Worm (Caenorhabditis elegans) whole organism, early embryonic: Measurements from ENCODE around the gene srz-14.

ENCODE experiments used
- B0310.2 ChIP-seq: sonication (generic microtip); optimal IDR thresholded peaks from 2 replicates; lab custom pipeline; 2016; ENCODE audit warnings: mild to moderate bottlenecking, missing genetic modification characterization, missing compliant biosample characterization
- ama-1 ChIP-seq: fragments of 150-350 bp; optimal IDR thresholded peaks from 2 replicates; lab custom pipeline; 2014
- flt-1 ChIP-seq: fragments of 200-800 bp; sonication (Bioruptor generic); IDR thresholded peaks from 2 replicates; pipeline ENCODE4 v1.3.6; 2022; ENCODE audit warnings: missing genetic modification characterization, missing compliant biosample characterization
- hmg-4 ChIP-seq: fragments of 200-800 bp; sonication (Bioruptor generic); optimal IDR thresholded peaks from 2 replicates; lab custom pipeline; 2018; ENCODE audit warnings: mild to moderate bottlenecking, missing genetic modification characterization, missing compliant biosample characterization
- tbx-11 ChIP-seq: fragments of 200-800 bp; sonication (Bioruptor generic); IDR thresholded peaks from 2 replicates; pipeline ENCODE4 v1.3.6; 2022; ENCODE audit warnings: missing genetic modification characterization, missing compliant biosample characterization

DNA sequence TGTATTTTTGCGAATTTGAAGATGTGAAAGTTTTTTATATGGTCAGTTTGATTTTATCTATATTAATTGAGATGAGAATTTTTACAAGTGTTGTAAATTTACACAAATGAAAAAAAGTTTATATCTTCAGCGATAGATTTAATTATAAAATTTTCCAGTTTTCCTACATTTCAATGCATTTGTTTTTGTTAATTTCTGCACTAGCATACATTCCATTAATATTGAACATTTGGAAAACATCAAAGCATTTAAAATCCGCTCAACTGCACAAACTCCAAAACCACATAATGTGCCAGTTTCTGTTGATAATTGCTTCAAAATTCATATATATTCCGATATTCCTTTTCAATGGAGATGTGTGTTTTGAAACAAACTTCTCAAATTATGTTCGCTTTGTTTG, 539 bp upstream of the srz-14 start, which contains the start of gene srh-277:
- TF ChIP-seq ama-1 (lab: Kevin White, UChicago) (no peak), hmg-4 (no peak), B0310.2 (tag; lab: Kevin White, UChicago) (no peak), flt-1 (GFP tag; lab: Robert Waterston, UW) (no peak), tbx-11 (GFP tag; lab: Robert Waterston, UW) (no peak)
